Worm (Caenorhabditis elegans) whole organism, midembryonic: Measurements from ENCODE around the gene srr-6.

Experiments
- T22C8.4 ChIP-seq: fragments of 200-800 bp; sonication (Bioruptor generic); IDR thresholded peaks from 2 replicates; pipeline ENCODE4 v1.3.6; 2022; ENCODE audit warnings: missing genetic modification characterization, missing compliant biosample characterization
- cog-1 ChIP-seq: sonication (generic microtip); optimal IDR thresholded peaks from 2 replicates; lab custom pipeline; 2016; ENCODE audit warnings: missing genetic modification characterization, missing compliant biosample characterization
- flt-1 ChIP-seq: fragments of 200-800 bp; sonication (Bioruptor generic); IDR thresholded peaks from 2 replicates; pipeline ENCODE4 v1.3.6; 2022; ENCODE audit warnings: missing genetic modification characterization, missing compliant biosample characterization
- klf-2 ChIP-seq: fragments of 200-800 bp; sonication (Bioruptor generic); conservative IDR thresholded peaks from 2 replicates; pipeline ENCODE4 v1.3.6; 2022; ENCODE audit warnings: missing genetic modification reagents, missing genetic modification characterization, missing compliant biosample characterization
- med-1 ChIP-seq: sonication (generic microtip); optimal IDR thresholded peaks from 2 replicates; lab custom pipeline; 2017; ENCODE audit warnings: missing genetic modification characterization, mild to moderate bottlenecking, missing compliant biosample characterization, antibody characterized with exemption, missing genetic modification reagents; ENCODE audit not compliant: insufficient read depth
- ref-1 ChIP-seq: fragments of 200-800 bp; sonication (Bioruptor generic); conservative IDR thresholded peaks from 2 replicates; pipeline ENCODE4 v1.3.6; 2022; ENCODE audit warnings: missing genetic modification reagents, missing genetic modification characterization, missing compliant biosample characterization
- tab-1 ChIP-seq: fragments of 200-800 bp; sonication (Bioruptor generic); IDR thresholded peaks from 2 replicates; pipeline ENCODE4 v1.3.6; 2022; ENCODE audit warnings: missing genetic modification characterization, missing compliant biosample characterization
- ztf-23 ChIP-seq: fragments of 200-800 bp; sonication (Bioruptor generic); IDR thresholded peaks from 2 replicates; pipeline ENCODE4 v1.3.6; 2022; ENCODE audit warnings: missing genetic modification reagents, missing genetic modification characterization, missing compliant biosample characterization
- ztf-29 ChIP-seq: fragments of 200-800 bp; sonication (Bioruptor generic); IDR thresholded peaks from 2 replicates; pipeline ENCODE4 v1.3.6; 2022; ENCODE audit warnings: missing genetic modification reagents, missing genetic modification characterization, missing compliant biosample characterization

Gene srr-6

ce11 chrV:5030212-5030611 lies 17.6 kb downstream of the srr-6 start:
- TF ChIP-seq cog-1 (tag; lab: Kevin White, UChicago) (no peak), tab-1 (no peak), ref-1 (GFP tag; lab: Robert Waterston, UW) (no peak), ztf-23 (no peak)

- TF ChIP-seq cog-1 (tag; lab: Kevin White, UChicago) (no peak), klf-2 (GFP tag; lab: Robert Waterston, UW) (no peak), ref-1 (GFP tag; lab: Robert Waterston, UW) (no peak), med-1 (GFP tag; lab: Kevin White, UChicago) (no peak), ztf-29 (GFP tag; lab: Robert Waterston, UW) (no peak), ztf-23 (no peak), flt-1 (no peak), tab-1 (no peak), T22C8.4 (GFP tag; lab: Robert Waterston, UW) (no peak)
These were observed 18.1 kb downstream of the srr-6 start, which contains the start of gene swt-7 for ce11 chrV:5030715-5031114. Gene swt-7, minus strand, starts transcription at chrV:5030815.

ce11 chrV:5031764-5032163 lies 19.2 kb downstream of the srr-6 start:
- TF ChIP-seq klf-2 (GFP tag; lab: Robert Waterston, UW), result no peak
- TF ChIP-seq cog-1 (tag; lab: Kevin White, UChicago), result no peak
- no peak for TF ChIP-seq T22C8.4 (GFP tag; lab: Robert Waterston, UW)
- TF ChIP-seq tab-1, result no peak
- no peak for TF ChIP-seq ztf-23
- no peak for TF ChIP-seq ztf-29 (GFP tag; lab: Robert Waterston, UW)
- no peak for TF ChIP-seq med-1 (GFP tag; lab: Kevin White, UChicago)
- TF ChIP-seq ref-1 (GFP tag; lab: Robert Waterston, UW), result no peak
- TF ChIP-seq flt-1, result no peak

- TF ChIP-seq med-1 (GFP tag; lab: Kevin White, UChicago) (no peak), ref-1 (GFP tag; lab: Robert Waterston, UW) (no peak), flt-1 (no peak), ztf-23 (no peak), T22C8.4 (GFP tag; lab: Robert Waterston, UW) (no peak), ztf-29 (GFP tag; lab: Robert Waterston, UW) (no peak), klf-2 (GFP tag; lab: Robert Waterston, UW) (no peak), cog-1 (tag; lab: Kevin White, UChicago) (no peak), tab-1 (no peak)
These were observed 19.6 kb downstream of the srr-6 start for ce11 chrV:5032176-5032575.

- TF ChIP-seq tab-1, result no peak
- no peak for TF ChIP-seq med-1 (GFP tag; lab: Kevin White, UChicago)
- TF ChIP-seq klf-2 (GFP tag; lab: Robert Waterston, UW), result no peak
These were observed 20.5 kb downstream of the srr-6 start, which contains the start of gene K11D12.13 for ce11 chrV:5033099-5033498. Gene K11D12.13, plus strand, starts transcription at chrV:5033399.

- TF ChIP-seq ztf-29 (GFP tag; lab: Robert Waterston, UW), result no peak
- TF ChIP-seq ztf-23, result no peak
- TF ChIP-seq ref-1 (GFP tag; lab: Robert Waterston, UW), result no peak
- TF ChIP-seq flt-1, result no peak
- no peak for TF ChIP-seq med-1 (GFP tag; lab: Kevin White, UChicago)
- TF ChIP-seq cog-1 (tag; lab: Kevin White, UChicago), result no peak
- no peak for TF ChIP-seq tab-1
These were observed 22.5 kb downstream of the srr-6 start, which contains the start of gene K11D12.6 for ce11 chrV:5035058-5035457. Gene K11D12.6, minus strand, starts transcription at chrV:5035158.

- TF ChIP-seq med-1 (GFP tag; lab: Kevin White, UChicago) (no peak), ztf-29 (GFP tag; lab: Robert Waterston, UW) (no peak), tab-1 (no peak), cog-1 (tag; lab: Kevin White, UChicago) (no peak), flt-1 (no peak), ztf-23 (no peak), T22C8.4 (GFP tag; lab: Robert Waterston, UW) (no peak), ref-1 (GFP tag; lab: Robert Waterston, UW) (no peak), klf-2 (GFP tag; lab: Robert Waterston, UW) (no peak)
These were observed 23.8 kb downstream of the srr-6 start, which contains the start of gene K11D12.7 for ce11 chrV:5036364-5036763. Gene K11D12.7, minus strand, starts transcription at chrV:5036464.

ce11 chrV:5038449-5038848 lies 25.8 kb downstream of the srr-6 start:
- TF ChIP-seq ztf-23 (no peak), T22C8.4 (GFP tag; lab: Robert Waterston, UW) (no peak), tab-1 (no peak), ztf-29 (GFP tag; lab: Robert Waterston, UW) (no peak), med-1 (GFP tag; lab: Kevin White, UChicago) (no peak), cog-1 (tag; lab: Kevin White, UChicago) (no peak), klf-2 (GFP tag; lab: Robert Waterston, UW) (no peak), ref-1 (GFP tag; lab: Robert Waterston, UW) (no peak), flt-1 (no peak)

ce11 chrV:5039559-5039958 lies 27.0 kb downstream of the srr-6 start, which contains the start of gene K11D12.11:
Gene K11D12.11, minus strand, starts transcription at chrV:5039600.
- TF ChIP-seq klf-2 (GFP tag; lab: Robert Waterston, UW) (no peak), med-1 (GFP tag; lab: Kevin White, UChicago) (no peak), ref-1 (GFP tag; lab: Robert Waterston, UW) (no peak), ztf-23 (no peak), tab-1 (no peak), ztf-29 (GFP tag; lab: Robert Waterston, UW) (no peak), cog-1 (tag; lab: Kevin White, UChicago) (no peak), T22C8.4 (GFP tag; lab: Robert Waterston, UW) (no peak), flt-1 (no peak)

ce11 chrV:5040925-5041324 lies 28.3 kb downstream of the srr-6 start, which contains the start of gene K11D12.8:
Gene K11D12.8, minus strand, starts transcription at chrV:5041001.
- TF ChIP-seq ztf-29 (GFP tag; lab: Robert Waterston, UW), result no peak
- TF ChIP-seq med-1 (GFP tag; lab: Kevin White, UChicago), result no peak
- no peak for TF ChIP-seq T22C8.4 (GFP tag; lab: Robert Waterston, UW)
- TF ChIP-seq tab-1, result no peak
- TF ChIP-seq cog-1 (tag; lab: Kevin White, UChicago), result no peak
- TF ChIP-seq klf-2 (GFP tag; lab: Robert Waterston, UW), result no peak
- TF ChIP-seq ref-1 (GFP tag; lab: Robert Waterston, UW), result no peak
- no peak for TF ChIP-seq ztf-23
- no peak for TF ChIP-seq flt-1
